Worm (Caenorhabditis elegans) whole organism, young adult: ENCODE measurements around the gene W03C9.2.
A peak's percentile ranks its signal among the peaks of the same experiment; 100 is the strongest.

Experiments used
- B0035.1 ChIP-seq: sonication (generic microtip); optimal IDR thresholded peaks from 2 replicates; lab custom pipeline; 2016; ENCODE audit warnings: missing genetic modification characterization, mild to moderate bottlenecking, missing compliant biosample characterization, missing genotype, missing genetic modification reagents
- C06A6.2 ChIP-seq: fragments of 200-800 bp; sonication (Bioruptor generic); conservative IDR thresholded peaks from 2 replicates; pipeline ENCODE4 v1.3.6; 2022; ENCODE audit warnings: missing genetic modification characterization, missing compliant biosample characterization
- C17E4.6 ChIP-seq: fragments of 200-800 bp; sonication (Bioruptor generic); IDR thresholded peaks from 2 replicates; pipeline ENCODE4 v1.3.6; 2022; ENCODE audit warnings: missing genetic modification reagents, missing genetic modification characterization, missing compliant biosample characterization
- F39B2.1 ChIP-seq: fragments of 200-800 bp; sonication (Bioruptor generic); IDR thresholded peaks from 2 replicates; pipeline ENCODE4 v1.3.6; 2022; ENCODE audit warnings: missing genetic modification reagents, missing genetic modification characterization, missing compliant biosample characterization
- F49E8.2 ChIP-seq: sonication (generic microtip); optimal IDR thresholded peaks from 3 replicates; lab custom pipeline; 2017; ENCODE audit warnings: missing genetic modification characterization, mild to moderate bottlenecking, missing compliant biosample characterization, antibody characterized with exemption, moderate library complexity; ENCODE audit not compliant: insufficient read depth
- F52B5.7 ChIP-seq: sonication (generic microtip); optimal IDR thresholded peaks from 2 replicates; lab custom pipeline; 2016; ENCODE audit warnings: mild to moderate bottlenecking, missing genetic modification characterization, missing compliant biosample characterization
- F57C9.4 ChIP-seq: sonication (generic microtip); optimal IDR thresholded peaks from 2 replicates; lab custom pipeline; 2017; ENCODE audit warnings: mild to moderate bottlenecking, missing genetic modification characterization, missing compliant biosample characterization
- K12H6.12 ChIP-seq: fragments of 200-800 bp; sonication (Bioruptor generic); optimal IDR thresholded peaks from 2 replicates; lab custom pipeline; 2018; ENCODE audit warnings: mild to moderate bottlenecking, missing genetic modification characterization, missing compliant biosample characterization
- Y53G8AR.9 ChIP-seq: fragments of 200-800 bp; sonication (Bioruptor generic); conservative IDR thresholded peaks from 2 replicates; pipeline ENCODE4 v1.3.6; 2022; ENCODE audit warnings: missing genetic modification reagents, missing genetic modification characterization, missing compliant biosample characterization
- athp-1 ChIP-seq: sonication (generic microtip); optimal IDR thresholded peaks from 2 replicates; lab custom pipeline; 2017; ENCODE audit warnings: mild to moderate bottlenecking, missing genetic modification characterization, missing compliant biosample characterization
- attf-3 ChIP-seq: fragments of 200-800 bp; sonication (Bioruptor generic); conservative IDR thresholded peaks from 2 replicates; pipeline ENCODE4 v1.3.6; 2022; ENCODE audit warnings: missing genetic modification reagents, missing genetic modification characterization, missing compliant biosample characterization
- attf-5 ChIP-seq: fragments of 200-800 bp; sonication (Bioruptor generic); optimal IDR thresholded peaks from 2 replicates; lab custom pipeline; 2018; ENCODE audit warnings: mild to moderate bottlenecking, missing genetic modification characterization, missing compliant biosample characterization
- ccch-3 ChIP-seq: fragments of 200-800 bp; sonication (Bioruptor generic); optimal IDR thresholded peaks from 2 replicates; lab custom pipeline; 2018; ENCODE audit warnings: mild to moderate bottlenecking, missing genetic modification characterization, missing compliant biosample characterization
- cebp-1 ChIP-seq, 2 experiments: fragments of 200-800 bp in 1 of 2; sonication (Bioruptor generic) in 1 of 2; sonication (generic microtip) in 1 of 2; IDR thresholded peaks in 1 of 2; optimal IDR thresholded peaks in 1 of 2; 2 replicates each; pipeline versions ENCODE4 v1.3.6 to Lab custom; 2017 to 2022; ENCODE audit warnings: missing compliant biosample characterization in 2 of 2, missing genetic modification characterization in 2 of 2, mild to moderate bottlenecking in 1 of 2, missing genetic modification reagents in 1 of 2, moderate library complexity in 1 of 2
- cebp-2 ChIP-seq: fragments of 200-800 bp; sonication (Bioruptor generic); IDR thresholded peaks from 2 replicates; pipeline ENCODE4 v1.3.6; 2022; ENCODE audit warnings: missing genetic modification characterization, missing compliant biosample characterization
- ceh-100 ChIP-seq: fragments of 200-800 bp; sonication (Bioruptor generic); IDR thresholded peaks from 2 replicates; pipeline ENCODE4 v1.3.6; 2022; ENCODE audit warnings: missing genetic modification reagents, missing genetic modification characterization, missing compliant biosample characterization
- ceh-79 ChIP-seq: sonication (generic microtip); optimal IDR thresholded peaks from 2 replicates; lab custom pipeline; 2017; ENCODE audit warnings: mild to moderate bottlenecking, missing genetic modification characterization, missing compliant biosample characterization
- ceh-91 ChIP-seq: fragments of 200-800 bp; sonication (Bioruptor generic); IDR thresholded peaks from 2 replicates; pipeline ENCODE4 v1.3.6; 2022; ENCODE audit warnings: missing genetic modification reagents, missing genetic modification characterization, missing compliant biosample characterization
- die-1 ChIP-seq: sonication (generic microtip); optimal IDR thresholded peaks from 2 replicates; lab custom pipeline; 2016; ENCODE audit warnings: missing genotype, mild to moderate bottlenecking, missing genetic modification characterization, missing compliant biosample characterization
- dpff-1 ChIP-seq: sonication (generic microtip); optimal IDR thresholded peaks from 2 replicates; lab custom pipeline; 2017; ENCODE audit warnings: mild to moderate bottlenecking, missing genetic modification characterization, missing compliant biosample characterization
- efl-1 ChIP-seq: fragments of 150-350 bp; optimal IDR thresholded peaks from 2 replicates; lab custom pipeline; 2014; ENCODE audit warnings: missing biosample characterization, missing genetic modification reagents, missing genetic modification characterization
- egl-44 ChIP-seq: fragments of 200-800 bp; sonication (Bioruptor generic); IDR thresholded peaks from 2 replicates; pipeline ENCODE4 v1.3.6; 2022; ENCODE audit warnings: missing genetic modification reagents, missing genetic modification characterization, missing compliant biosample characterization
- ekl-4 ChIP-seq: fragments of 200-800 bp; sonication (Bioruptor generic); IDR thresholded peaks from 2 replicates; pipeline ENCODE4 v1.3.6; 2022; ENCODE audit warnings: missing genetic modification reagents, missing genetic modification characterization, missing compliant biosample characterization
- fkh-3 ChIP-seq: sonication (generic microtip); optimal IDR thresholded peaks from 2 replicates; lab custom pipeline; 2016; ENCODE audit warnings: mild to moderate bottlenecking, missing genetic modification characterization, missing compliant biosample characterization
- him-1 ChIP-seq: sonication (generic microtip); optimal IDR thresholded peaks from 2 replicates; lab custom pipeline; 2016; ENCODE audit warnings: missing genotype, missing genetic modification reagents, missing genetic modification characterization, missing compliant biosample characterization
- hlh-26 ChIP-seq: fragments of 200-800 bp; sonication (Bioruptor generic); conservative IDR thresholded peaks from 2 replicates; pipeline ENCODE4 v1.3.6; 2022; ENCODE audit warnings: missing genetic modification reagents, missing genetic modification characterization, missing compliant biosample characterization
- hmg-1.2 ChIP-seq: fragments of 200-800 bp; sonication (Bioruptor generic); IDR thresholded peaks from 2 replicates; pipeline ENCODE4 v1.3.6; 2022; ENCODE audit warnings: missing genetic modification reagents, missing genetic modification characterization, missing compliant biosample characterization
- let-526 ChIP-seq: fragments of 200-800 bp; sonication (Bioruptor generic); IDR thresholded peaks from 2 replicates; pipeline ENCODE4 v1.3.6; 2022; ENCODE audit warnings: missing genetic modification reagents, missing genetic modification characterization, missing compliant biosample characterization
- let-607 ChIP-seq, 2 experiments: fragments of 200-800 bp in 1 of 2; sonication (Bioruptor generic) in 1 of 2; sonication (generic microtip) in 1 of 2; optimal IDR thresholded peaks; 2 replicates each; lab custom pipeline; 2016 to 2018; ENCODE audit warnings: mild to moderate bottlenecking in 2 of 2, missing compliant biosample characterization in 2 of 2, missing genetic modification characterization in 2 of 2, moderate library complexity in 2 of 2, missing genotype in 1 of 2
- lir-1 ChIP-seq: fragments of 200-800 bp; sonication (Bioruptor generic); conservative IDR thresholded peaks from 2 replicates; pipeline ENCODE4 v1.3.6; 2022; ENCODE audit warnings: missing genetic modification reagents, missing genetic modification characterization, missing compliant biosample characterization
- madf-10 ChIP-seq: sonication (generic microtip); optimal IDR thresholded peaks from 2 replicates; lab custom pipeline; 2016; ENCODE audit warnings: mild to moderate bottlenecking, missing genetic modification characterization, missing compliant biosample characterization
- madf-3 ChIP-seq: fragments of 200-800 bp; sonication (Bioruptor generic); IDR thresholded peaks from 2 replicates; pipeline ENCODE4 v1.3.6; 2022; ENCODE audit warnings: missing genetic modification reagents, missing genetic modification characterization, missing compliant biosample characterization
- madf-6 ChIP-seq: fragments of 200-800 bp; sonication (Bioruptor generic); IDR thresholded peaks from 2 replicates; pipeline ENCODE4 v1.3.6; 2022; ENCODE audit warnings: missing genetic modification reagents, missing genetic modification characterization, missing compliant biosample characterization
- mcd-1 ChIP-seq: fragments of 200-800 bp; sonication (Bioruptor generic); IDR thresholded peaks from 2 replicates; pipeline ENCODE4 v1.3.6; 2022; ENCODE audit warnings: missing genetic modification reagents, missing genetic modification characterization, missing compliant biosample characterization
- mes-4 ChIP-seq: sonication (generic microtip); optimal IDR thresholded peaks from 2 replicates; lab custom pipeline; 2016; ENCODE audit warnings: missing genotype, missing genetic modification characterization, missing compliant biosample characterization
- nfya-1 ChIP-seq: sonication (generic microtip); optimal IDR thresholded peaks from 2 replicates; lab custom pipeline; 2017; ENCODE audit warnings: antibody characterized with exemption, missing compliant biosample characterization, missing genetic modification characterization, borderline replicate concordance; ENCODE audit not compliant: insufficient read depth
- nhr-90 ChIP-seq: sonication (generic microtip); optimal IDR thresholded peaks from 2 replicates; lab custom pipeline; 2016; ENCODE audit warnings: missing genotype, mild to moderate bottlenecking, missing genetic modification characterization, missing compliant biosample characterization
- rpc-1 ChIP-seq, 2 experiments: fragments of 150-350 bp in 1 of 2; sonication (generic microtip) in 1 of 2; optimal IDR thresholded peaks; 2 replicates each; lab custom pipeline; 2014 to 2018; ENCODE audit warnings: missing biosample characterization in 1 of 2, missing genetic modification characterization in 1 of 2, missing genetic modification reagents in 1 of 2, missing genotype in 1 of 2
- sea-2 ChIP-seq: fragments of 200-800 bp; sonication (Bioruptor generic); IDR thresholded peaks from 2 replicates; pipeline ENCODE4 v1.3.6; 2022; ENCODE audit warnings: missing genetic modification characterization, missing compliant biosample characterization
- snpc-3.4 ChIP-seq: sonication (generic microtip); optimal IDR thresholded peaks from 2 replicates; lab custom pipeline; 2017; ENCODE audit warnings: missing genetic modification characterization, mild to moderate bottlenecking, missing compliant biosample characterization, antibody characterized with exemption, moderate library complexity, missing genotype, missing genetic modification reagents
- tbp1 ChIP-seq: fragments of 200-800 bp; sonication (Bioruptor generic); optimal IDR thresholded peaks from 2 replicates; lab custom pipeline; 2018; ENCODE audit warnings: mild to moderate bottlenecking, missing genetic modification characterization, missing compliant biosample characterization
- unc-130 ChIP-seq: sonication (generic microtip); optimal IDR thresholded peaks from 2 replicates; lab custom pipeline; 2016; ENCODE audit warnings: missing genetic modification reagents, missing genetic modification characterization, missing compliant biosample characterization
- unc-62 ChIP-seq: fragments of 150-350 bp; optimal IDR thresholded peaks from 2 replicates; lab custom pipeline; 2014; ENCODE audit warnings: missing biosample characterization, missing genetic modification reagents, missing genetic modification characterization
- xnd-1 ChIP-seq: sonication (generic microtip); optimal IDR thresholded peaks from 2 replicates; lab custom pipeline; 2016; ENCODE audit warnings: missing genotype, missing genetic modification reagents, missing genetic modification characterization, missing compliant biosample characterization
- ztf-18 ChIP-seq: sonication (generic microtip); optimal IDR thresholded peaks from 2 replicates; lab custom pipeline; 2016; ENCODE audit warnings: missing genotype, mild to moderate bottlenecking, missing genetic modification characterization, missing compliant biosample characterization
- ztf-22 ChIP-seq: fragments of 200-800 bp; sonication (Bioruptor generic); optimal IDR thresholded peaks from 2 replicates; lab custom pipeline; 2018; ENCODE audit warnings: mild to moderate bottlenecking, missing genetic modification characterization, moderate library complexity, missing compliant biosample characterization
- ztf-25 ChIP-seq: fragments of 200-800 bp; sonication (Bioruptor generic); IDR thresholded peaks from 2 replicates; pipeline ENCODE4 v1.3.6; 2022; ENCODE audit warnings: missing genetic modification reagents, missing genetic modification characterization, missing compliant biosample characterization

Gene W03C9.2

DNA sequence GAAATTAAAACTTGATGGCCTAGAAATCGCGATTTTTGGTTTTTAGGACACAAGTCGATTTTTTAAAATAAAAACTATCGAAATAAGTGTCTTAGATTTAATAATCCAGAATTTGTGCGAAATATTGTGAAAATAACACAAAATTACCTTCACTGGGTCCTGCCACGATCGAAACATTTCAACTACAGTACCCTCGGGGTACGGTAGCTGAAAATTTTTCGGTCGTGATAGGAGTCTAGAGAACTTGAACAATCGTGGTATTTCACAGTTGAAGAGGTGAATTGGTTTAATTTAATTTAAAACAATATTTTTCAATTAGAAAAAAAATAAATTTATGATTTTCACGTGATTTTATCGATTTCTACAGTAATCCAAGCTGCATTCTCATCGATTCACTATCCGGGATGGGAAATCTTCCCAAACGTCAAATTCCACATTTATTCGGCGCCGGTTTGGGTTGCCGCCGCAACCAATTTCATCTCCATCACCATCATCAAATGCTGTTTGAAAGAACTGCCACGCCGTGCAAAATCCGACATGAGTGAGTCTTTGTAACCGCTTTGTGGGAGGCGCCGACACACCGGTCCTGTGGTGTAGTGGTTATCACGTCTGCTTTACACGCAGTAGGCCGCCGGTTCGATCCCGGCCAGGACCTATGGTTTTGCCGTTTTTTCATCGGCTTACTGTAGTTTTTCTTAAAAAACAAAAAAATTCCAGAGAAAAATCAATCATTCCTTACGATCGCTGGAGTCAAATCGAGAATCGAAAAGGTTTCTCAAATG, 3.2 kb upstream of the W03C9.2 start (continued):
- TF ChIP-seq rpc-1 (optimal IDR thresholded peaks at IDR 0.05; lab: Kevin White, UChicago) (peak; percentile 46), rpc-1 (tag; optimal IDR thresholded peaks at IDR 0.05; lab: Kevin White, UChicago) (peak; percentile 69), let-607 (tag; optimal IDR thresholded peaks at IDR 0.05; lab: Kevin White, UChicago) (no peak), fkh-3 (tag; lab: Kevin White, UChicago) (no peak), ceh-91 (GFP tag; lab: Robert Waterston, UW) (no peak), F39B2.1 (GFP tag; lab: Robert Waterston, UW) (no peak), madf-6 (GFP tag; lab: Robert Waterston, UW) (no peak), xnd-1 (tag; lab: Kevin White, UChicago) (no peak), madf-10 (tag; lab: Kevin White, UChicago) (no peak), nhr-90 (tag; lab: Kevin White, UChicago) (peak; percentile 14), ccch-3 (GFP tag; lab: Kevin White, UChicago) (no peak), K12H6.12 (tag; lab: Kevin White, UChicago) (peak; percentile 12), lir-1 (GFP tag; lab: Robert Waterston, UW) (no peak), F52B5.7 (tag; lab: Kevin White, UChicago) (no peak), tbp1 (GFP tag; lab: Kevin White, UChicago) (peak; percentile 89), die-1 (tag; lab: Kevin White, UChicago) (peak; percentile 49), unc-62 (GFP tag; lab: Kevin White, UChicago) (no peak), ztf-25 (GFP tag; lab: Robert Waterston, UW) (0 out of 2 replicates have a peak, but pooled peaks have one; percentile 24), hmg-1.2 (GFP tag; lab: Robert Waterston, UW) (peak; percentile 63), F57C9.4 (no peak), Y53G8AR.9 (GFP tag; lab: Robert Waterston, UW) (no peak), F49E8.2 (tag; lab: Kevin White, UChicago) (peak; percentile 32), mes-4 (tag; lab: Kevin White, UChicago) (no peak), nfya-1 (tag; lab: Kevin White, UChicago) (no peak), ztf-18 (tag; lab: Kevin White, UChicago) (peak; percentile 7), C06A6.2 (GFP tag; lab: Robert Waterston, UW) (no peak), him-1 (tag; lab: Kevin White, UChicago) (peak; percentile 53), unc-130 (GFP tag; lab: Kevin White, UChicago) (no peak), attf-5 (GFP tag; lab: Kevin White, UChicago) (peak; percentile 18), dpff-1 (no peak), cebp-1 (GFP tag; IDR thresholded peaks at IDR 0.05; lab: Robert Waterston, UW) (no peak), cebp-1 (tag; optimal IDR thresholded peaks at IDR 0.05; lab: Kevin White, UChicago) (no peak), ekl-4 (GFP tag; lab: Robert Waterston, UW) (no peak), B0035.1 (no peak), snpc-3.4 (tag; lab: Kevin White, UChicago) (no peak), attf-3 (GFP tag; lab: Robert Waterston, UW) (0 out of 2 replicates have a peak, but pooled peaks have one; percentile 40), ceh-79 (tag; lab: Kevin White, UChicago) (no peak), let-526 (GFP tag; lab: Robert Waterston, UW) (no peak), egl-44 (no peak), madf-3 (GFP tag; lab: Robert Waterston, UW) (no peak), efl-1 (no peak), ceh-100 (no peak), sea-2 (GFP tag; lab: Robert Waterston, UW) (no peak), cebp-2 (GFP tag; lab: Robert Waterston, UW) (no peak), C17E4.6 (GFP tag; lab: Robert Waterston, UW) (no peak), mcd-1 (GFP tag; lab: Robert Waterston, UW) (peak; percentile 60), hlh-26 (GFP tag; lab: Robert Waterston, UW) (no peak), ztf-22 (GFP tag; lab: Kevin White, UChicago) (no peak), athp-1 (no peak)
